Fruit fly (Drosophila melanogaster) whole organism, embryonic: ENCODE measurements around the gene BckdhA.

Experiments used
- Ada2b ChIP-seq: fragments of 200-800 bp; sonication (Bioruptor generic); IDR thresholded peaks from 2 replicates; pipeline ENCODE4 v1.3.6; 2022; ENCODE audit warnings: missing biosample characterization, missing genetic modification characterization
- Antp ChIP-seq: fragments of 200-800 bp; sonication (Bioruptor generic); optimal IDR thresholded peaks from 3 replicates; lab custom pipeline; 2016; ENCODE audit warnings: missing biosample characterization, missing genetic modification characterization
- Atf3 ChIP-seq: fragments of 200-800 bp; sonication (Bioruptor generic); optimal IDR thresholded peaks from 3 replicates; lab custom pipeline; 2016; ENCODE audit warnings: missing biosample characterization, missing genetic modification characterization
- Awh ChIP-seq: fragments of 200-800 bp; sonication (Bioruptor generic); IDR thresholded peaks from 2 replicates; pipeline ENCODE4, ENCODE4 v1.3.6; 2022; ENCODE audit warnings: missing biosample characterization, missing genetic modification characterization
- CG10209 ChIP-seq: fragments of 200-800 bp; sonication (Bioruptor generic); optimal IDR thresholded peaks from 3 replicates; lab custom pipeline; 2017; ENCODE audit warnings: missing biosample characterization, mild to moderate bottlenecking, missing genetic modification characterization, missing genetic modification reagents
- CG11247 ChIP-seq: fragments of 200-800 bp; sonication (Bioruptor generic); IDR thresholded peaks from 2 replicates; pipeline ENCODE4 v1.3.6; 2022; ENCODE audit warnings: missing biosample characterization, missing genetic modification characterization
- CG11696 ChIP-seq: fragments of 200-800 bp; sonication (Bioruptor generic); IDR thresholded peaks from 2 replicates; pipeline ENCODE4 v1.3.6; 2022; ENCODE audit warnings: missing biosample characterization, missing genetic modification characterization
- CG14050 ChIP-seq: fragments of 200-800 bp; sonication (Bioruptor generic); IDR thresholded peaks from 3 replicates; pipeline ENCODE4 v1.3.6; 2022; ENCODE audit warnings: missing biosample characterization, missing genetic modification characterization
- CG14441 ChIP-seq: fragments of 200-800 bp; sonication (Bioruptor generic); IDR thresholded peaks from 2 replicates; pipeline ENCODE4 v1.3.6; 2022; ENCODE audit warnings: missing biosample characterization, missing genetic modification characterization
- CG15073 ChIP-seq: fragments of 200-800 bp; sonication (Bioruptor generic); optimal IDR thresholded peaks from 2 replicates; lab custom pipeline; 2016; ENCODE audit warnings: missing biosample characterization, missing genetic modification characterization
- CG16779 ChIP-seq: fragments of 200-800 bp; sonication (Bioruptor generic); IDR thresholded peaks from 2 replicates; pipeline ENCODE4 v1.3.6; 2022; ENCODE audit warnings: missing biosample characterization, missing genetic modification characterization
- CG17359 ChIP-seq: fragments of 200-800 bp; sonication (Bioruptor generic); optimal IDR thresholded peaks from 3 replicates; lab custom pipeline; 2018; ENCODE audit warnings: missing biosample characterization, mild to moderate bottlenecking, missing genetic modification characterization, moderate library complexity
- CG17912 ChIP-seq: fragments of 200-800 bp; sonication (Bioruptor generic); optimal IDR thresholded peaks from 2 replicates; lab custom pipeline; 2018; ENCODE audit warnings: missing biosample characterization, mild to moderate bottlenecking, missing genetic modification characterization
- CG30403 ChIP-seq: fragments of 200-800 bp; sonication (Bioruptor generic); optimal IDR thresholded peaks from 3 replicates; lab custom pipeline; 2016; ENCODE audit warnings: missing biosample characterization, missing genetic modification characterization
- CG31441 ChIP-seq: fragments of 200-800 bp; sonication (Bioruptor generic); IDR thresholded peaks from 2 replicates; pipeline ENCODE4 v1.3.6; 2022; ENCODE audit warnings: missing biosample characterization, missing genetic modification characterization
- CG3407 ChIP-seq: fragments of 200-800 bp; sonication (Bioruptor generic); optimal IDR thresholded peaks from 2 replicates; lab custom pipeline; 2018; ENCODE audit warnings: missing biosample characterization, mild to moderate bottlenecking, missing genetic modification characterization
- CG4617 ChIP-seq: fragments of 200-800 bp; sonication (Bioruptor generic); optimal IDR thresholded peaks from 3 replicates; lab custom pipeline; 2016; ENCODE audit warnings: missing biosample characterization, missing genetic modification characterization, borderline replicate concordance
- CG6272 ChIP-seq: fragments of 200-800 bp; sonication (Bioruptor generic); IDR thresholded peaks from 2 replicates; pipeline ENCODE4 v1.3.6; 2022; ENCODE audit warnings: missing biosample characterization, missing genetic modification characterization
- CG8924 ChIP-seq: fragments of 200-800 bp; optimal IDR thresholded peaks from 3 replicates; lab custom pipeline; 2019; ENCODE audit warnings: missing biosample characterization, mild to moderate bottlenecking, missing genetic modification characterization, moderate library complexity
- CG9215 ChIP-seq: fragments of 200-800 bp; sonication (Bioruptor generic); IDR thresholded peaks from 2 replicates; pipeline ENCODE4 v1.3.6; 2022; ENCODE audit warnings: missing biosample characterization, missing genetic modification characterization
- CrebB ChIP-seq: fragments of 200-800 bp; sonication (Bioruptor generic); optimal IDR thresholded peaks from 3 replicates; lab custom pipeline; 2018; ENCODE audit warnings: missing biosample characterization, mild to moderate bottlenecking, missing genetic modification characterization
- Doc2 ChIP-seq: fragments of 200-800 bp; sonication (Bioruptor generic); IDR thresholded peaks from 2 replicates; pipeline ENCODE4 v1.3.6; 2022; ENCODE audit warnings: missing biosample characterization, missing genetic modification characterization
- ERR ChIP-seq: fragments of 200-800 bp; sonication (Bioruptor generic); optimal IDR thresholded peaks from 2 replicates; lab custom pipeline; 2016; ENCODE audit warnings: missing biosample characterization, missing genetic modification characterization
- Fer1 ChIP-seq: fragments of 200-800 bp; sonication (Bioruptor generic); optimal IDR thresholded peaks from 2 replicates; lab custom pipeline; 2017; ENCODE audit warnings: missing biosample characterization, mild to moderate bottlenecking, missing genetic modification characterization
- GATAe ChIP-seq: fragments of 200-800 bp; sonication (Bioruptor generic); conservative IDR thresholded peaks from 2 replicates; pipeline ENCODE4 v1.3.6; 2022; ENCODE audit warnings: missing biosample characterization, missing genetic modification characterization
- Hmx ChIP-seq: fragments of 200-800 bp; sonication (Bioruptor generic); optimal IDR thresholded peaks from 2 replicates; lab custom pipeline; 2016; ENCODE audit warnings: missing biosample characterization, missing genetic modification characterization
- Hsf ChIP-seq: fragments of 200-800 bp; sonication (Bioruptor generic); optimal IDR thresholded peaks from 3 replicates; lab custom pipeline; 2016; ENCODE audit warnings: missing biosample characterization, missing genetic modification characterization
- Med ChIP-seq: fragments of 200-800 bp; sonication (Bioruptor generic); peaks from one replicate; lab custom pipeline; 2016; ENCODE audit warnings: missing biosample characterization, missing genetic modification characterization, mild to moderate bottlenecking, inconsistent platforms, moderate library complexity
- NC2β ChIP-seq: fragments of 200-800 bp; sonication (Bioruptor generic); optimal IDR thresholded peaks from 2 replicates; lab custom pipeline; 2016; ENCODE audit warnings: missing biosample characterization, missing genetic modification characterization
- Oli ChIP-seq: fragments of 200-800 bp; sonication (Bioruptor generic); optimal IDR thresholded peaks from 2 replicates; lab custom pipeline; 2018; ENCODE audit warnings: missing biosample characterization, mild to moderate bottlenecking, missing genetic modification characterization, moderate library complexity
- PHDP ChIP-seq: fragments of 200-800 bp; sonication (Bioruptor generic); optimal IDR thresholded peaks from 3 replicates; lab custom pipeline; 2018; ENCODE audit warnings: missing biosample characterization, mild to moderate bottlenecking, missing genetic modification characterization, moderate library complexity
- Sin3A ChIP-seq: fragments of >200 bp; optimal IDR thresholded peaks from 2 replicates; lab custom pipeline; 2018
- amos ChIP-seq: fragments of 200-800 bp; sonication (Bioruptor generic); IDR thresholded peaks from 2 replicates; pipeline ENCODE4 v1.3.6; 2022; ENCODE audit warnings: missing biosample characterization, missing genetic modification characterization; ENCODE audit not compliant: partially characterized antibody
- chn ChIP-seq: fragments of 200-800 bp; sonication (Bioruptor generic); optimal IDR thresholded peaks from 2 replicates; lab custom pipeline; 2016; ENCODE audit warnings: missing biosample characterization, missing genetic modification characterization
- ci ChIP-seq: fragments of 200-800 bp; sonication (Bioruptor generic); IDR thresholded peaks from 3 replicates; pipeline ENCODE4 v1.3.6; 2022; ENCODE audit warnings: missing biosample characterization, missing genetic modification characterization
- croc ChIP-seq: fragments of 200-800 bp; sonication (Bioruptor generic); conservative IDR thresholded peaks from 3 replicates; pipeline ENCODE4 v1.3.6; 2022; ENCODE audit warnings: missing biosample characterization, missing genetic modification characterization
- dan ChIP-seq: fragments of 200-800 bp; sonication (Bioruptor generic); IDR thresholded peaks from 2 replicates; pipeline ENCODE4 v1.3.6; 2022; ENCODE audit warnings: missing biosample characterization, missing genetic modification characterization
- dati ChIP-seq: fragments of 200-800 bp; sonication (Bioruptor generic); IDR thresholded peaks from 2 replicates; pipeline ENCODE4 v1.3.6; 2022; ENCODE audit warnings: missing biosample characterization, missing genetic modification characterization
- fru ChIP-seq: fragments of >200 bp; optimal IDR thresholded peaks from 2 replicates; lab custom pipeline; 2017
- ham ChIP-seq: fragments of 200-800 bp; sonication (Bioruptor generic); IDR thresholded peaks from 2 replicates; pipeline ENCODE4 v1.3.6; 2022; ENCODE audit warnings: missing biosample characterization, missing genetic modification characterization
- kah ChIP-seq: fragments of 200-800 bp; sonication (Bioruptor generic); optimal IDR thresholded peaks from 2 replicates; lab custom pipeline; 2018; ENCODE audit warnings: missing biosample characterization, mild to moderate bottlenecking, missing genetic modification characterization
- lab ChIP-seq: fragments of 200-800 bp; sonication (Bioruptor generic); optimal IDR thresholded peaks from 3 replicates; lab custom pipeline; 2017; ENCODE audit warnings: missing biosample characterization, missing genetic modification characterization, mild to moderate bottlenecking, moderate library complexity, missing genetic modification reagents
- nmo ChIP-seq: fragments of 200-800 bp; sonication (Bioruptor generic); optimal IDR thresholded peaks from 2 replicates; lab custom pipeline; 2018; ENCODE audit warnings: missing biosample characterization, mild to moderate bottlenecking, missing genetic modification characterization, moderate library complexity
- pho ChIP-seq: fragments of 200-800 bp; sonication (Bioruptor generic); optimal IDR thresholded peaks from 2 replicates; lab custom pipeline; 2016; ENCODE audit warnings: missing biosample characterization, missing genetic modification characterization
- rib ChIP-seq: fragments of 200-800 bp; sonication (Bioruptor generic); IDR thresholded peaks from 2 replicates; pipeline ENCODE4 v1.3.6; 2022; ENCODE audit warnings: missing biosample characterization, missing genetic modification characterization
- sd ChIP-seq: fragments of 200-800 bp; sonication (Bioruptor generic); optimal IDR thresholded peaks from 3 replicates; lab custom pipeline; 2018; ENCODE audit warnings: missing biosample characterization, mild to moderate bottlenecking, missing genetic modification characterization, moderate library complexity
- shn ChIP-seq: fragments of 200-800 bp; sonication (Bioruptor generic); optimal IDR thresholded peaks from 3 replicates; lab custom pipeline; 2016; ENCODE audit warnings: missing biosample characterization, missing genetic modification characterization
- sqz ChIP-seq: fragments of 200-800 bp; sonication (Bioruptor generic); optimal IDR thresholded peaks from 3 replicates; lab custom pipeline; 2018; ENCODE audit warnings: missing biosample characterization, mild to moderate bottlenecking, missing genetic modification characterization
- tio ChIP-seq: fragments of 200-800 bp; sonication (Bioruptor generic); optimal IDR thresholded peaks from 2 replicates; lab custom pipeline; 2017; ENCODE audit warnings: missing biosample characterization, missing genetic modification characterization, inconsistent platforms
- vvl ChIP-seq: fragments of 200-800 bp; sonication (Bioruptor generic); IDR thresholded peaks from 2 replicates; pipeline ENCODE4 v1.3.6; 2022; ENCODE audit warnings: missing biosample characterization, missing genetic modification characterization
- zen2 ChIP-seq: fragments of 200-800 bp; sonication (Bioruptor generic); IDR thresholded peaks from 3 replicates; pipeline ENCODE4 v1.3.6; 2022; ENCODE audit warnings: missing biosample characterization, missing genetic modification characterization; ENCODE audit not compliant: partially characterized antibody

BckdhA gene

DNA sequence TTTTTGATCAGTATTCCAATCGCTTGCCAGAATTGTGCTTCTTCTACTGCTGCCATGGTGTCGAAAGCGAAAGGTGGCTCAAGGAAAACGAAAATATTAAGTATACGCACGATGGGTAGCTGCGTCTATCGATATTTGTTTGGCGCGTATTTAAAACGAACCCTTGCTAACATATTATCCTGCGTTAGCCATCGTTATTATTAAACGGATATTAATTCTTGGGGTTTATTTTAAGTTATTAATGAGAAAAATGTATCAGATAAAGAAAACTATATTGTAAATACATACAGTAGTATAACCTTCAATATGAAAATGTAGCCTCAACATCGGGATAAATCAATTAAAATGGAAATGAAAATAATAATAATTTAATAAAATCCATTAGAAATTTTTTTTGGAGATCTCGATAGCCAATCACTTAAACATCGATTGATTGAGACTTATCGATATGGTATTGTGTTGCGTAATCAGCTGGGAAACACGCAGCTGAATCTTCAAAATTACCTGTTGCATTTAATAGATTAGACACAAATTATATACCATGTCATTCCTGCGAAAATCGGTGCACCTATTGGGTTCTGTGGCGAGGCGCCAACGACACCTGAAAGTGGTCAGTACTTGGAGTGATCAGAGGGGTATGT lies at the start of gene BckdhA, which contains the start of gene CG9386 (continued):
- TF ChIP-seq Ada2b, result peak; percentile 43; the same call in 1 of the 2 replicates
- peak; percentile 13 for TF ChIP-seq CG3407 (GFP tag; lab: Kevin White, UChicago)
- TF ChIP-seq shn (GFP tag; lab: Kevin White, UChicago), result peak; percentile 42
- TF ChIP-seq tio (GFP tag; lab: Kevin White, UChicago), result no peak
- TF ChIP-seq vvl, result peak; percentile 74
- TF ChIP-seq CG11247 (GFP tag; lab: Robert Waterston, UW), result peak; percentile 66
- TF ChIP-seq CG8924 (tag; lab: Kevin White, UChicago), result peak; percentile 54
- TF ChIP-seq Atf3 (GFP tag; lab: Kevin White, UChicago), result no peak
- TF ChIP-seq CrebB (tag; lab: Kevin White, UChicago), result no peak
- TF ChIP-seq CG14441 (GFP tag; lab: Robert Waterston, UW), result peak; percentile 55
- peak; percentile 44; the same call in 1 of the 3 replicates for TF ChIP-seq zen2 (GFP tag; lab: Robert Waterston, UW)
- no peak for TF ChIP-seq CG4617 (GFP tag; lab: Kevin White, UChicago)
- peak; percentile 92 for TF ChIP-seq Med (GFP tag; lab: Kevin White, UChicago)
- no peak for TF ChIP-seq CG14050
- TF ChIP-seq chn, result peak; percentile 61
- TF ChIP-seq CG16779 (GFP tag; lab: Robert Waterston, UW), result no peak
- no peak for TF ChIP-seq CG11696 (GFP tag; lab: Robert Waterston, UW)
- TF ChIP-seq CG10209 (GFP tag; lab: Kevin White, UChicago), result peak; percentile 32
- TF ChIP-seq CG9215, result peak; percentile 49
- TF ChIP-seq dan (GFP tag; lab: Robert Waterston, UW), result no peak
- TF ChIP-seq Oli, result peak; percentile 21
- TF ChIP-seq CG31441 (GFP tag; lab: Robert Waterston, UW), result peak; percentile 52; the same call in 1 of the 2 replicates
- peak; percentile 72 for TF ChIP-seq kah (GFP tag; lab: Kevin White, UChicago)
- TF ChIP-seq Fer1 (GFP tag; lab: Kevin White, UChicago), result peak; percentile 42
- TF ChIP-seq sd, result peak; percentile 6
- TF ChIP-seq nmo, result peak; percentile 66
- TF ChIP-seq rib, result no peak
- no peak for TF ChIP-seq GATAe (GFP tag; lab: Robert Waterston, UW)
- no peak for TF ChIP-seq Doc2 (GFP tag; lab: Robert Waterston, UW)
- no peak for TF ChIP-seq fru (lab: Kevin White, UChicago)
- peak; percentile 67; the same call in 1 of the 2 replicates for TF ChIP-seq amos (GFP tag; lab: Robert Waterston, UW)
- no peak for TF ChIP-seq dati (GFP tag; lab: Robert Waterston, UW)
- TF ChIP-seq lab, result peak; percentile 55
- no peak for TF ChIP-seq croc (GFP tag; lab: Robert Waterston, UW)
- peak; percentile 31 for TF ChIP-seq PHDP (tag; lab: Kevin White, UChicago)
- no peak for TF ChIP-seq sqz (GFP tag; lab: Kevin White, UChicago)
- peak; percentile 53 for TF ChIP-seq pho (GFP tag; lab: Kevin White, UChicago)
- TF ChIP-seq ERR, result no peak
- peak; percentile 51 for TF ChIP-seq Antp (GFP tag; lab: Kevin White, UChicago)
- peak; percentile 37; the same call in 1 of the 2 replicates for TF ChIP-seq CG6272
- TF ChIP-seq CG17912, result no peak
- TF ChIP-seq ham, result no peak
- TF ChIP-seq NC2β (GFP tag; lab: Kevin White, UChicago), result peak; percentile 11
- no peak for TF ChIP-seq Awh (GFP tag; lab: Robert Waterston, UW)
- TF ChIP-seq CG30403, result peak; percentile 75
- peak; percentile 53; the same call in 1 of the 3 replicates for TF ChIP-seq ci (GFP tag; lab: Robert Waterston, UW)
- TF ChIP-seq Hsf (GFP tag; lab: Kevin White, UChicago), result peak; percentile 59
- TF ChIP-seq Hmx (GFP tag; lab: Kevin White, UChicago), result peak; percentile 32
- peak; percentile 32 for TF ChIP-seq CG17359 (tag; lab: Kevin White, UChicago)
- TF ChIP-seq Sin3A (lab: Kevin White, UChicago), result peak; percentile 24
- TF ChIP-seq CG15073 (GFP tag; lab: Kevin White, UChicago), result no peak
